Worm (Caenorhabditis elegans): ENCODE results near the gene spin-3.

DNA sequence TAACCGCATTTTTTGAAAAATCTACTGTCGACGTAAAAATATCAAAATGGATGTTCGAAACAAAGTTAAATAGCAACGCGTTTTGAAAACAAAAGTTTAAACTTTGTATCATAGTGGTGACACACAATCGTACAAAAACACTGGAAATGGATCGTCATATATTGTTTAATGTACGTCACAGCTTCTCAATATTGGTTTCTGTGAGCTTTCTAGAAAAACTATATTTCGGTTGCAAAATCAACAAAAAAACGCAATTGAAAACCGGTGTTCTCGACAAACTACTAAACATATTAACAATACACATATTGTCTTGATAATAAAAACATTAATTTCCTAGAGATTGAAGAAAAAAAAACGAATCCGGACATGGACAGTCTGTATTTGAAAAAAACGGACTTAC lies 29.6 kb upstream of the spin-3 start, which contains the start of gene R03G8.6:
- TF ChIP-seq efl-1 (optimal IDR thresholded peaks at IDR 0.05) (no peak), efl-1 (GFP tag; optimal IDR thresholded peaks at IDR 0.05 in 1 of 2) (peak in 1 of 2 experiments; percentile 46), alr-1 (tag; optimal IDR thresholded peaks at IDR 0.05; ENCODE audit: borderline replicate concordance) (no peak), C34B4.2 (tag; optimal IDR thresholded peaks at IDR 0.05) (no peak), mdl-1 (tag; optimal IDR thresholded peaks at IDR 0.05) (no peak), egl-27 (tag; optimal IDR thresholded peaks at IDR 0.05) (no peak), lin-35 (GFP tag; optimal IDR thresholded peaks at IDR 0.05) (no peak), ztf-11 (tag; optimal IDR thresholded peaks at IDR 0.05) (no peak), nhr-237 (tag; optimal IDR thresholded peaks at IDR 0.05) (no peak), lsy-2 (tag; optimal IDR thresholded peaks at IDR 0.05) (no peak), nhr-19 (GFP tag; conservative IDR thresholded peaks at IDR 0.05) (no peak), elt-3 (tag; optimal IDR thresholded peaks at IDR 0.05) (no peak), ceh-82 (tag; optimal IDR thresholded peaks at IDR 0.05) (no peak)
